Worm (Caenorhabditis elegans): ENCODE measurements around the gene C34E11.2.

C34E11.2 gene

DNA sequence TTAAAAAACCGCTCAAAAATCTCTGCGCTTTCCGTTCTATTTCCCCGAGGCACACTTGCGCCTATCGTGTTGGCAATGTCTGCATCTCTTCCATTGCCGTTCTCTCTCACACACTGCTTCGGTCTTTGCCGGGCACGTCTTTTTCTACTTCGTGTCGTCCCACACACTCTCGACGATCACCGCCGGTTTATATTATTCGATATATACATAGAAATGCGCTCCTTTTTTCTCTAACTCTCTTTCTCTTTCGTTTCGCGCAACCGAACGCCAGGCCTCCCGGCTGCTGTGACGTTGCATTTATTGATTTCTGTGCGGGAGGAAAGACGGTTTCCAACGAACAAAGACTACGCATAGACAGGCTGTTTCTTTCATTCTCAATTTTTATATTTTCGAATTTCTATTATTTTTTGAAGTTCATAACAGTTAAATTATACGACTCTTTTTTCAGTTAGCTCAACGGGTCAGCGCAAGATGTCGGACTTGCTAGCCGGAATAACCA, 16.4 kb downstream of the C34E11.2 start, which contains the start of gene rsd-3:
rsd-3 (plus strand) TSS at position 449 of the 499 bp plus-strand sequence.
- no peak for TF ChIP-seq elt-3 (tag; optimal IDR thresholded peaks at IDR 0.05)
- no peak for TF ChIP-seq M03D4.4 (tag; optimal IDR thresholded peaks at IDR 0.05)
- TF ChIP-seq mep-1 (tag; optimal IDR thresholded peaks at IDR 0.05), result peak; percentile 18
- no peak for TF ChIP-seq flh-1 (GFP tag; optimal IDR thresholded peaks at IDR 0.05)
- peak; percentile 47 for TF ChIP-seq pha-4 (tag; optimal IDR thresholded peaks at IDR 0.05)
- TF ChIP-seq ztf-11 (tag; optimal IDR thresholded peaks at IDR 0.05), result peak; percentile 3
- no peak for TF ChIP-seq elt-1 (tag; optimal IDR thresholded peaks at IDR 0.05; ENCODE audit: borderline replicate concordance, insufficient read depth)
- TF ChIP-seq cnd-1 (tag; optimal IDR thresholded peaks at IDR 0.05), result no peak
- TF ChIP-seq drap-1 (GFP tag; optimal IDR thresholded peaks at IDR 0.05), result peak; percentile 25
- no peak for TF ChIP-seq nhr-12 (tag; optimal IDR thresholded peaks at IDR 0.05)
- TF ChIP-seq nhr-2 (tag; optimal IDR thresholded peaks at IDR 0.05), result peak; percentile 97
- TF ChIP-seq ceh-39 (tag; optimal IDR thresholded peaks at IDR 0.05), result peak; percentile 14
- peak; percentile 25 for TF ChIP-seq nhr-237 (tag; optimal IDR thresholded peaks at IDR 0.05)
- TF ChIP-seq unc-39 (tag; optimal IDR thresholded peaks at IDR 0.05), result no peak
- TF ChIP-seq unc-120 (tag; optimal IDR thresholded peaks at IDR 0.05; ENCODE audit: poor library complexity, severe bottlenecking), result peak; percentile 44
- peak; percentile 17 for TF ChIP-seq sptf-1 (tag; optimal IDR thresholded peaks at IDR 0.05)
- peak; percentile 30 for TF ChIP-seq ham-2 (GFP tag; optimal IDR thresholded peaks at IDR 0.05)
- no peak for TF ChIP-seq mab-5 (tag; optimal IDR thresholded peaks at IDR 0.05)
- peak; percentile 51 for TF ChIP-seq bed-3 (GFP tag; optimal IDR thresholded peaks at IDR 0.05)
- TF ChIP-seq ceh-43 (GFP tag; optimal IDR thresholded peaks at IDR 0.05), result no peak
- TF ChIP-seq lin-32 (GFP tag; optimal IDR thresholded peaks at IDR 0.05), result no peak
- TF ChIP-seq hlh-1 (tag; optimal IDR thresholded peaks at IDR 0.05), result peak; percentile 18
- TF ChIP-seq mls-2 (tag; optimal IDR thresholded peaks at IDR 0.05), result peak; percentile 54
- TF ChIP-seq unc-62 (GFP tag; optimal IDR thresholded peaks at IDR 0.05), result no peak
- no peak for TF ChIP-seq snpc-4 (tag; optimal IDR thresholded peaks at IDR 0.05)

DNA sequence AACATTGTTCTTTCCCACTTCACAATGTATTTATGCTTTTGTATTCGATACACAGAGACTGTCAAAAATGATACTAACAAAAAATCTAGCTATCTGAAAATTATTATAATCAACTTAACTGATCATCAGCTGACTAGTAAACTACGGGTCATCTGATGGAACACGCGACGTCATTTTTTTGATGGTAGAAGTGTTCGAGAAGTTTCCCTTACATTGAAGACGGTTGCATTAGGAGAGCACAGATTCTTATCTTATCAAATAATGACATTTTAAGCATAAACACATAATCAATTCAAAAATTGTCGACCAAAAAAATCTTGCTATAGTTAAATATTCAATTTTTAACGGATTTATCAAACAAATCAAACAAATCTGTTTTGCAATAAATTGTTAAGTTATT, 21.8 kb downstream of the C34E11.2 start:
- TF ChIP-seq unc-62 (GFP tag; optimal IDR thresholded peaks at IDR 0.05) (no peak), M03D4.4 (tag; optimal IDR thresholded peaks at IDR 0.05) (no peak), unc-120 (tag; optimal IDR thresholded peaks at IDR 0.05; ENCODE audit: poor library complexity, severe bottlenecking) (no peak), ceh-83 (GFP tag; optimal IDR thresholded peaks at IDR 0.05) (no peak), nhr-2 (tag; optimal IDR thresholded peaks at IDR 0.05) (no peak), cnd-1 (tag; optimal IDR thresholded peaks at IDR 0.05) (no peak), lsy-2 (tag; optimal IDR thresholded peaks at IDR 0.05) (no peak), zip-8 (tag; optimal IDR thresholded peaks at IDR 0.05) (no peak), nhr-237 (tag; optimal IDR thresholded peaks at IDR 0.05) (no peak), hlh-1 (tag; optimal IDR thresholded peaks at IDR 0.05) (no peak), mep-1 (tag; optimal IDR thresholded peaks at IDR 0.05) (no peak), lin-32 (GFP tag; optimal IDR thresholded peaks at IDR 0.05) (no peak), nhr-12 (tag; optimal IDR thresholded peaks at IDR 0.05) (no peak), elt-3 (tag; optimal IDR thresholded peaks at IDR 0.05) (no peak)

DNA sequence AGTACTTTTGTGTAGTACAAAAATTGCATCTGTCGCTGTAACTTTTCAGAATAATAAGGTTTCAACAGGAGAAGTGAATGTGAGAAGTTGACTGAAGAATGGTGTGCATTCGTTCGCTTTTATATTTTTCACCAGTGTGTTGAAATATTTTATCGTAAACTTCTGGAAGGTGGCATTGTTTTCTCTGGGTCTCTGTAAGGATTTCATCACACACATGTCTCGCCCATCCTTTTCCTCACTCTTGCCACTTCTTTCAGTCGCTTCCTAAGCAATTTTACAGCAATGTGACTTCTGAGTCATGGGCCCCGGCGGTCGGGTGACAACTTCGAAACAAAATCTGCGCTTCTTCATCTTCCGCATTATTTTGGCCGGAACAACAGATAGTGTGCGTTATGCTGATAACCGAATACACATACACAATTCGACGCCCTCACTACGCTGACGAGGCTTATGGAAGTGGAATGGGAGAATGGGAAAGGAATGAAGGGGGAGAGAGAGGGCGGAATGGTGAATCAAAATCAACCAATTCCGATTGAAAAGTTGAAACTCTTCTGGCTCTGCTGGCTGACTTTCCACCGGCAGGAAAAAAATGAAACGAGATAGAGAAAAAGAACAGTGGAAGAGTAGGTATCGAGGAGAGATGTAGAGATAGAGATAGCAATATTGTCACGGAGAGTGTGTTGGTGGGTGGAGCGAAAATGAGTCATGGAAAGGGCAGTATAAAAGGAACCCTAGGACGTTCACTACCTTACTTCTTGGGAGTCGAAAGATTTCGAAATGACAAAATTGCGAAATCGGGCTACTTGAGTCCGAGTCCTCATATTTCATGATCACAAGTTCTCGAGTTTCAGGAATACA, 23.0 kb downstream of the C34E11.2 start:
- no peak for TF ChIP-seq ham-2 (GFP tag; optimal IDR thresholded peaks at IDR 0.05)
- TF ChIP-seq flh-1 (GFP tag; optimal IDR thresholded peaks at IDR 0.05), result no peak
- no peak for TF ChIP-seq M03D4.4 (tag; optimal IDR thresholded peaks at IDR 0.05)

DNA sequence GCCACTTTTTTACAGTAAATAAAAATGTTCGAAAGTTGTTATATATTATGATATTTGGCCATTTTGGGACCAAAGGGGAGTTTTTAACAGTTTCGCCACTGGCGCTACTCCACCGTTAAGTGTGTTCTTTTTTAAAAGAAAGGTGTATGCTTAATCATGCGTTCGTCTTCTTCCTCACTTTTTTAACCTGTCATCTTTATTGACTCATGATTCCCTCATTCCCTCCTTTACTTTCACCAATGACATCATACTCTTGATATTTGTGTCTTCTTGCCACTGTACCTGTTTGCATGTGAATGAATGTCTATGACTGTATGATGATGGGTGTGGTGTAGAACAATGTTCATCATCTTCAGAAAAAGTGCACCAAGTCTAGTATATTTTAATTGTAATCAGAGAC, 23.9 kb downstream of the C34E11.2 start:
- TF ChIP-seq ztf-11 (tag; optimal IDR thresholded peaks at IDR 0.05) (no peak), sptf-1 (tag; optimal IDR thresholded peaks at IDR 0.05) (no peak), ceh-43 (GFP tag; optimal IDR thresholded peaks at IDR 0.05) (no peak), mab-5 (tag; optimal IDR thresholded peaks at IDR 0.05) (no peak), mls-2 (tag; optimal IDR thresholded peaks at IDR 0.05) (no peak), blmp-1 (tag; optimal IDR thresholded peaks at IDR 0.05) (no peak), ceh-39 (tag; optimal IDR thresholded peaks at IDR 0.05) (no peak)

DNA sequence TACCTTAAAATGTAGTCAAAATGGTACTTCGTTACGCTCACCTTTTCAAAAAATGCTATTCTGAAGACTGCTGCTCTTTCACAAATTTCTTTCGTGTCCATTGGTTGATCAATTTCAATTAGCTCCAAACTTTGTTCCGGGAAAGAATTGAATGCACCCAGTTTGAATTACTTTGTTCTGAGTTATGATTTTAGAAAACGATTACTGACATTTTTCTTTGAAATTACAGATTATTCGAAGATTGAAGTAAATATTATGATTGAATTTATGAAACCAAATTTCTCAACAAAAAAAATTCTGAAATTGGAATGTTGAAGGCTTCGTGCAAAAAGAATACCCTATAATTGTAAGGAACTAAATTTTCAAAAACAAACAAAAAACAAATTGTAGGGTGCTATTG, 30.3 kb downstream of the C34E11.2 start, which contains the start of gene Y102F5A.1:
Y102F5A.1 (minus strand) TSS at position 101 of the 400 bp plus-strand sequence.
- TF ChIP-seq cnd-1 (tag; optimal IDR thresholded peaks at IDR 0.05) (no peak), ces-1 (GFP tag; optimal IDR thresholded peaks at IDR 0.05) (no peak), ham-2 (GFP tag; optimal IDR thresholded peaks at IDR 0.05) (no peak), nhr-76 (tag; optimal IDR thresholded peaks at IDR 0.05) (no peak)
